Worm (Caenorhabditis elegans): ENCODE data around the gene atg-13.

The atg-13 gene

ce11 chrIII:8202754-8203153 lies 44.8 kb upstream of the atg-13 start, which contains the start of gene snb-5:
Gene snb-5, plus strand, starts transcription at chrIII:8203054.
- TF ChIP-seq zip-4 (GFP tag; optimal IDR thresholded peaks at IDR 0.05) = no peak
- no peak for TF ChIP-seq irx-1 (tag; optimal IDR thresholded peaks at IDR 0.05)
- TF ChIP-seq nhr-11 (tag; optimal IDR thresholded peaks at IDR 0.05) = no peak
- no peak for TF ChIP-seq F16B12.6 (tag; optimal IDR thresholded peaks at IDR 0.05)
- TF ChIP-seq lin-13 (GFP tag; optimal IDR thresholded peaks at IDR 0.05) = no peak
- no peak for TF ChIP-seq unc-30 (tag; optimal IDR thresholded peaks at IDR 0.05)
- TF ChIP-seq hlh-4 (tag; optimal IDR thresholded peaks at IDR 0.05) = no peak
- no peak for TF ChIP-seq ceh-82 (tag; optimal IDR thresholded peaks at IDR 0.05)
- TF ChIP-seq fos-1 (tag; optimal IDR thresholded peaks at IDR 0.05) = no peak
- TF ChIP-seq nhr-20 (tag; optimal IDR thresholded peaks at IDR 0.05) = no peak
- no peak for TF ChIP-seq rnt-1 (tag; optimal IDR thresholded peaks at IDR 0.05)
- no peak for TF ChIP-seq nhr-47 (tag; optimal IDR thresholded peaks at IDR 0.05)
- TF ChIP-seq blmp-1 (tag; optimal IDR thresholded peaks at IDR 0.05) = no peak
- no peak for TF ChIP-seq zag-1 (tag; optimal IDR thresholded peaks at IDR 0.05)
- TF ChIP-seq mef-2 (tag; optimal IDR thresholded peaks at IDR 0.05) = no peak

- TF ChIP-seq fos-1 (tag; optimal IDR thresholded peaks at IDR 0.05) = no peak
- TF ChIP-seq nhr-12 (tag; optimal IDR thresholded peaks at IDR 0.05) = no peak
- TF ChIP-seq pag-3 (tag; optimal IDR thresholded peaks at IDR 0.05; ENCODE audit: borderline replicate concordance, insufficient read depth) = no peak
- no peak for TF ChIP-seq efl-3 (GFP tag; optimal IDR thresholded peaks at IDR 0.05)
- TF ChIP-seq Y116A8C.19 (tag; optimal IDR thresholded peaks at IDR 0.05; ENCODE audit: borderline replicate concordance) = no peak
- TF ChIP-seq pax-3 (tag; optimal IDR thresholded peaks at IDR 0.05) = peak; percentile 42
- no peak for TF ChIP-seq C16A3.4 (tag; optimal IDR thresholded peaks at IDR 0.05)
- no peak for TF ChIP-seq nhr-76 (tag; optimal IDR thresholded peaks at IDR 0.05)
- no peak for TF ChIP-seq C34B4.2 (tag; optimal IDR thresholded peaks at IDR 0.05)
- TF ChIP-seq sox-4 (tag; optimal IDR thresholded peaks at IDR 0.05) = no peak
- no peak for TF ChIP-seq unc-130 (tag; optimal IDR thresholded peaks at IDR 0.05)
- no peak for TF ChIP-seq unc-30 (tag; optimal IDR thresholded peaks at IDR 0.05)
- TF ChIP-seq nhr-19 (GFP tag; conservative IDR thresholded peaks at IDR 0.05) = peak; percentile 49
- TF ChIP-seq nhr-71 (tag; optimal IDR thresholded peaks at IDR 0.05) = peak; percentile 76
- peak; percentile 94 for TF ChIP-seq lin-14 (GFP tag; optimal IDR thresholded peaks at IDR 0.05)
- no peak for TF ChIP-seq aly-2 (tag; optimal IDR thresholded peaks at IDR 0.05)
- TF ChIP-seq ztf-11 (tag; optimal IDR thresholded peaks at IDR 0.05) = no peak
- TF ChIP-seq nhr-77 (tag; optimal IDR thresholded peaks at IDR 0.05) = no peak
- no peak for TF ChIP-seq ces-1 (GFP tag; optimal IDR thresholded peaks at IDR 0.05)
- peak; percentile 25 for TF ChIP-seq ztf-4 (tag; optimal IDR thresholded peaks at IDR 0.05)
- 0 out of 2 replicates have a peak, but pooled peaks have one; percentile 10 for TF ChIP-seq unc-98 (GFP tag; IDR thresholded peaks at IDR 0.05)
- no peak for TF ChIP-seq grh-1 (GFP tag; IDR thresholded peaks at IDR 0.05)
- no peak for TF ChIP-seq nhr-84 (tag; optimal IDR thresholded peaks at IDR 0.05)
- TF ChIP-seq nhr-90 (tag; optimal IDR thresholded peaks at IDR 0.05; ENCODE audit: poor library complexity) = no peak
- TF ChIP-seq elt-3 (tag; optimal IDR thresholded peaks at IDR 0.05) = no peak
- TF ChIP-seq vab-15 (tag; optimal IDR thresholded peaks at IDR 0.05) = no peak
- peak in 2 of 3 experiments; percentile 17 to 55 for TF ChIP-seq ceh-82 (tag; optimal IDR thresholded peaks at IDR 0.05)
- TF ChIP-seq snpc-4 (tag; optimal IDR thresholded peaks at IDR 0.05) = no peak
- TF ChIP-seq egl-27 (tag; optimal IDR thresholded peaks at IDR 0.05) = no peak
- no peak for TF ChIP-seq nhr-85 (tag)
- no peak for TF ChIP-seq nhr-47 (tag; optimal IDR thresholded peaks at IDR 0.05)
- peak; percentile 19 for TF ChIP-seq lir-3 (tag; optimal IDR thresholded peaks at IDR 0.05; ENCODE audit: poor library complexity)
- TF ChIP-seq tlp-1 (tag; optimal IDR thresholded peaks at IDR 0.05) = no peak
- TF ChIP-seq tbx-2 (tag; optimal IDR thresholded peaks at IDR 0.05) = peak; percentile 55
- TF ChIP-seq lin-39 (tag; optimal IDR thresholded peaks at IDR 0.05) = no peak
- peak; percentile 56 for TF ChIP-seq swsn-7 (tag; optimal IDR thresholded peaks at IDR 0.05)
- TF ChIP-seq ceh-63 (GFP tag; optimal IDR thresholded peaks at IDR 0.05) = no peak
- TF ChIP-seq F16B12.6 (tag; optimal IDR thresholded peaks at IDR 0.05) = peak; percentile 30
- TF ChIP-seq zip-4 (GFP tag; optimal IDR thresholded peaks at IDR 0.05) = no peak
- TF ChIP-seq ama-1 (optimal IDR thresholded peaks at IDR 0.05) = no peak
- no peak for TF ChIP-seq mab-9 (GFP tag; IDR thresholded peaks at IDR 0.05)
- TF ChIP-seq blmp-1 (tag; optimal IDR thresholded peaks at IDR 0.05) = no peak
- peak; percentile 3 for TF ChIP-seq xbp-1 (tag; optimal IDR thresholded peaks at IDR 0.05)
Observed at ce11 chrIII:8201760-8202159, 43.8 kb upstream of the atg-13 start.
